Fruit fly (Drosophila melanogaster) whole organism, prepupa: Measurements from ENCODE around the gene Ten-a.

Source experiments
- Blimp-1 ChIP-seq: fragments of 200-800 bp; sonication (Bioruptor generic); optimal IDR thresholded peaks from 3 replicates; lab custom pipeline; 2017; ENCODE audit warnings: missing biosample characterization, missing genetic modification characterization, mild to moderate bottlenecking, moderate library complexity, missing genetic modification reagents
- CG10631 ChIP-seq: fragments of 200-800 bp; sonication (Bioruptor generic); optimal IDR thresholded peaks from 2 replicates; lab custom pipeline; 2016; ENCODE audit warnings: missing biosample characterization, missing genetic modification characterization
- CG10669 ChIP-seq: fragments of 200-800 bp; sonication (Bioruptor generic); optimal IDR thresholded peaks from 3 replicates; lab custom pipeline; 2018; ENCODE audit warnings: missing biosample characterization, mild to moderate bottlenecking, missing genetic modification characterization, moderate library complexity
- CG11294 ChIP-seq: fragments of 200-800 bp; sonication (Bioruptor generic); IDR thresholded peaks from 2 replicates; pipeline ENCODE4 v1.3.6; 2022; ENCODE audit warnings: missing biosample characterization, missing genetic modification characterization
- CG11762 ChIP-seq: fragments of 200-800 bp; sonication (Bioruptor generic); optimal IDR thresholded peaks from 3 replicates; lab custom pipeline; 2016; ENCODE audit warnings: missing biosample characterization, missing genetic modification characterization; ENCODE audit not compliant: insufficient read depth
- CG11902 ChIP-seq: fragments of 200-800 bp; sonication (Bioruptor generic); optimal IDR thresholded peaks from 3 replicates; lab custom pipeline; 2016; ENCODE audit warnings: missing biosample characterization, missing genetic modification characterization
- CG15336 ChIP-seq: fragments of 200-800 bp; sonication (Bioruptor generic); IDR thresholded peaks from 2 replicates; pipeline ENCODE4 v1.3.6; 2022; ENCODE audit warnings: missing biosample characterization, missing genetic modification characterization
- CG1621 ChIP-seq: fragments of 200-800 bp; sonication (Bioruptor generic); optimal IDR thresholded peaks from 3 replicates; lab custom pipeline; 2018; ENCODE audit warnings: missing biosample characterization, mild to moderate bottlenecking, missing genetic modification characterization
- CG16779 ChIP-seq: fragments of 200-800 bp; sonication (Bioruptor generic); optimal IDR thresholded peaks from 3 replicates; lab custom pipeline; 2017; ENCODE audit warnings: missing biosample characterization, mild to moderate bottlenecking, missing genetic modification characterization
- CG31627 ChIP-seq: fragments of 200-800 bp; sonication (Bioruptor generic); optimal IDR thresholded peaks from 3 replicates; lab custom pipeline; 2016; ENCODE audit warnings: missing biosample characterization, missing genetic modification characterization
- CG6163 ChIP-seq: fragments of 200-800 bp; sonication (Bioruptor generic); IDR thresholded peaks from 3 replicates; pipeline ENCODE4 v1.3.6; 2022; ENCODE audit warnings: missing biosample characterization, missing genetic modification characterization
- CG6276 ChIP-seq: fragments of 200-800 bp; sonication (Bioruptor generic); optimal IDR thresholded peaks from 2 replicates; lab custom pipeline; 2017; ENCODE audit warnings: missing biosample characterization, mild to moderate bottlenecking, missing genetic modification characterization
- CG6792 ChIP-seq: fragments of 200-800 bp; sonication (Bioruptor generic); optimal IDR thresholded peaks from 3 replicates; lab custom pipeline; 2016; ENCODE audit warnings: missing biosample characterization, missing genetic modification characterization
- CG6808 ChIP-seq: fragments of 200-800 bp; sonication (Bioruptor generic); optimal IDR thresholded peaks from 3 replicates; lab custom pipeline; 2017; ENCODE audit warnings: missing biosample characterization, missing genetic modification characterization, mild to moderate bottlenecking, moderate library complexity, missing genetic modification reagents
- CG6854 ChIP-seq: fragments of 200-800 bp; sonication (Bioruptor generic); optimal IDR thresholded peaks from 2 replicates; lab custom pipeline; 2017; ENCODE audit warnings: missing biosample characterization, mild to moderate bottlenecking, missing genetic modification characterization
- CG7368 ChIP-seq: fragments of 200-800 bp; sonication (Bioruptor generic); optimal IDR thresholded peaks from 3 replicates; lab custom pipeline; 2016; ENCODE audit warnings: missing biosample characterization, missing genetic modification characterization
- CG8119 ChIP-seq: fragments of 200-800 bp; sonication (Bioruptor generic); IDR thresholded peaks from 3 replicates; pipeline ENCODE4 v1.3.6; 2022; ENCODE audit warnings: missing biosample characterization, missing genetic modification characterization
- CG8319 ChIP-seq: fragments of 200-800 bp; sonication (Bioruptor generic); optimal IDR thresholded peaks from 3 replicates; lab custom pipeline; 2016; ENCODE audit warnings: missing biosample characterization, missing genetic modification characterization
- CG8632 ChIP-seq: fragments of 200-800 bp; sonication (Bioruptor generic); optimal IDR thresholded peaks from 3 replicates; lab custom pipeline; 2016; ENCODE audit warnings: missing biosample characterization, missing genetic modification characterization
- CG9139 ChIP-seq: fragments of 200-800 bp; sonication (Bioruptor generic); optimal IDR thresholded peaks from 3 replicates; lab custom pipeline; 2017; ENCODE audit warnings: missing biosample characterization, mild to moderate bottlenecking, missing genetic modification characterization
- Eip75B ChIP-seq: fragments of 200-800 bp; sonication (Bioruptor generic); optimal IDR thresholded peaks from 3 replicates; lab custom pipeline; 2016; ENCODE audit warnings: missing biosample characterization, missing genetic modification characterization
- Eip78C ChIP-seq: fragments of 200-800 bp; sonication (Bioruptor generic); peaks from one replicate; lab custom pipeline; 2016; ENCODE audit warnings: missing biosample characterization, missing genetic modification characterization
- Ets21C ChIP-seq: fragments of 200-800 bp; sonication (Bioruptor generic); optimal IDR thresholded peaks from 3 replicates; lab custom pipeline; 2016; ENCODE audit warnings: missing biosample characterization, missing genetic modification characterization
- Ets96B ChIP-seq: fragments of 200-800 bp; optimal IDR thresholded peaks from 2 replicates; lab custom pipeline; 2019; ENCODE audit warnings: missing biosample characterization, mild to moderate bottlenecking, missing genetic modification characterization, moderate library complexity
- Gug ChIP-seq: fragments of 200-800 bp; sonication (Bioruptor generic); IDR thresholded peaks from 2 replicates; pipeline ENCODE4 v1.3.6; 2022; ENCODE audit warnings: missing biosample characterization, missing genetic modification characterization
- Hr38 ChIP-seq: sonication (Bioruptor generic); optimal IDR thresholded peaks from 2 replicates; lab custom pipeline; 2016; ENCODE audit warnings: missing biosample characterization, missing genetic modification characterization
- Hr39 ChIP-seq: fragments of 200-800 bp; sonication (Bioruptor generic); optimal IDR thresholded peaks from 2 replicates; lab custom pipeline; 2016; ENCODE audit warnings: missing biosample characterization, missing genetic modification characterization
- Hr4 ChIP-seq: fragments of 200-800 bp; sonication (Bioruptor generic); optimal IDR thresholded peaks from 3 replicates; lab custom pipeline; 2016; ENCODE audit warnings: missing biosample characterization, missing genetic modification characterization
- Met ChIP-seq: fragments of 200-800 bp; sonication (Bioruptor generic); optimal IDR thresholded peaks from 3 replicates; lab custom pipeline; 2016; ENCODE audit warnings: missing biosample characterization, missing genetic modification characterization
- OdsH ChIP-seq: fragments of 200-800 bp; sonication (Bioruptor generic); optimal IDR thresholded peaks from 3 replicates; lab custom pipeline; 2016; ENCODE audit warnings: missing biosample characterization, missing genetic modification characterization
- Sox102F ChIP-seq: fragments of 200-800 bp; sonication (Bioruptor generic); optimal IDR thresholded peaks from 2 replicates; lab custom pipeline; 2016; ENCODE audit warnings: missing biosample characterization, mild to moderate bottlenecking, missing genetic modification characterization
- Sox14 ChIP-seq: fragments of 200-800 bp; sonication (Bioruptor generic); optimal IDR thresholded peaks from 3 replicates; lab custom pipeline; 2016; ENCODE audit warnings: missing biosample characterization, missing genetic modification characterization
- Sox15 ChIP-seq: fragments of 200-800 bp; sonication (Bioruptor generic); optimal IDR thresholded peaks from 3 replicates; lab custom pipeline; 2016; ENCODE audit warnings: missing biosample characterization, missing genetic modification characterization
- achi ChIP-seq: fragments of 200-800 bp; sonication (Bioruptor generic); optimal IDR thresholded peaks from 3 replicates; lab custom pipeline; 2016; ENCODE audit warnings: missing biosample characterization, missing genetic modification characterization
- acj6 ChIP-seq: fragments of 200-800 bp; sonication (Bioruptor generic); optimal IDR thresholded peaks from 3 replicates; lab custom pipeline; 2016; ENCODE audit warnings: missing biosample characterization, missing genetic modification characterization
- cyc ChIP-seq: fragments of 200-800 bp; sonication (Bioruptor generic); optimal IDR thresholded peaks from 3 replicates; lab custom pipeline; 2016; ENCODE audit warnings: missing biosample characterization, missing genetic modification characterization
- dsx ChIP-seq: fragments of 200-800 bp; optimal IDR thresholded peaks from 3 replicates; lab custom pipeline; 2019; ENCODE audit warnings: missing biosample characterization, mild to moderate bottlenecking, missing genetic modification characterization, moderate library complexity; ENCODE audit not compliant: poor library complexity, severe bottlenecking
- eg ChIP-seq: fragments of 200-800 bp; sonication (Bioruptor generic); IDR thresholded peaks from 3 replicates; pipeline ENCODE4 v1.3.6; 2022; ENCODE audit warnings: missing biosample characterization, missing genetic modification characterization
- fd59A ChIP-seq: fragments of 200-800 bp; sonication (Bioruptor generic); optimal IDR thresholded peaks from 2 replicates; lab custom pipeline; 2017; ENCODE audit warnings: missing biosample characterization, mild to moderate bottlenecking, missing genetic modification characterization, missing genetic modification reagents
- fd85E ChIP-seq: fragments of 200-800 bp; sonication (Bioruptor generic); optimal IDR thresholded peaks from 3 replicates; lab custom pipeline; 2016; ENCODE audit warnings: missing biosample characterization, missing genetic modification characterization
- lz ChIP-seq: fragments of 200-800 bp; sonication (Bioruptor generic); optimal IDR thresholded peaks from 3 replicates; lab custom pipeline; 2016; ENCODE audit warnings: missing biosample characterization, missing genetic modification characterization
- net ChIP-seq: fragments of 200-800 bp; sonication (Bioruptor generic); optimal IDR thresholded peaks from 3 replicates; lab custom pipeline; 2016; ENCODE audit warnings: missing biosample characterization, missing genetic modification characterization
- salr ChIP-seq, 2 experiments: fragments of 200-800 bp; sonication (Bioruptor generic); optimal IDR thresholded peaks; 3 replicates each; lab custom pipeline; 2016 to 2018; ENCODE audit warnings: missing biosample characterization in 2 of 2, missing genetic modification characterization in 2 of 2, mild to moderate bottlenecking in 1 of 2
- spab ChIP-seq: fragments of 200-800 bp; sonication (Bioruptor generic); optimal IDR thresholded peaks from 2 replicates; lab custom pipeline; 2017; ENCODE audit warnings: missing biosample characterization, mild to moderate bottlenecking, missing genetic modification characterization, missing genetic modification reagents
- ss ChIP-seq, 2 experiments: fragments of 200-800 bp; sonication (Bioruptor generic); optimal IDR thresholded peaks; 2 replicates in 1 of 2; 3 replicates in 1 of 2; lab custom pipeline; 2017 to 2018; ENCODE audit warnings: mild to moderate bottlenecking in 2 of 2, missing biosample characterization in 2 of 2, missing genetic modification characterization in 2 of 2, moderate library complexity in 1 of 2
- svp ChIP-seq: fragments of 200-800 bp; sonication (Bioruptor generic); peaks from one replicate; lab custom pipeline; 2016; ENCODE audit warnings: missing biosample characterization, missing genetic modification characterization
- topi ChIP-seq: fragments of 200-800 bp; sonication (Bioruptor generic); optimal IDR thresholded peaks from 3 replicates; lab custom pipeline; 2016; ENCODE audit warnings: missing biosample characterization, missing genetic modification characterization
- vri ChIP-seq: fragments of 200-800 bp; sonication (Bioruptor generic); optimal IDR thresholded peaks from 3 replicates; lab custom pipeline; 2016; ENCODE audit warnings: missing biosample characterization, mild to moderate bottlenecking, missing genetic modification characterization

The Ten-a gene

dm6 chrX:12226561-12226960, 183.1 kb downstream of the Ten-a start (continued):
- peak; percentile 91 for TF ChIP-seq vri (GFP tag; lab: Kevin White, UChicago)
- TF ChIP-seq CG11294 (GFP tag; lab: Robert Waterston, UW), result peak; percentile 86
- TF ChIP-seq topi (GFP tag; lab: Kevin White, UChicago), result peak; percentile 96
- peak; percentile 93 for TF ChIP-seq OdsH
- TF ChIP-seq Hr4 (GFP tag; lab: Kevin White, UChicago), result peak; percentile 94
- TF ChIP-seq CG8319 (GFP tag; lab: Kevin White, UChicago), result peak; percentile 89
- peak; percentile 96 for TF ChIP-seq ss (GFP tag; optimal IDR thresholded peaks at IDR 0.05; lab: Kevin White, UChicago)
- TF ChIP-seq Ets21C (GFP tag; lab: Kevin White, UChicago), result peak; percentile 91
- TF ChIP-seq cyc (GFP tag; lab: Kevin White, UChicago), result peak; percentile 96
- peak; percentile 91 for TF ChIP-seq spab
- TF ChIP-seq Eip78C (GFP tag; lab: Kevin White, UChicago), result peak; percentile 98
- peak; percentile 75 for TF ChIP-seq Hr38 (GFP tag; lab: Kevin White, UChicago)
- TF ChIP-seq CG6808 (GFP tag; lab: Kevin White, UChicago), result peak; percentile 93
- peak; percentile 92 for TF ChIP-seq CG9139 (GFP tag; lab: Kevin White, UChicago)
- TF ChIP-seq Hr39 (GFP tag; lab: Kevin White, UChicago), result peak; percentile 96
- peak; percentile 94 for TF ChIP-seq CG6276 (GFP tag; lab: Kevin White, UChicago)
- TF ChIP-seq CG15336 (GFP tag; lab: Robert Waterston, UW), result peak; percentile 93
- peak; percentile 90 for TF ChIP-seq CG16779
- peak; percentile 92 for TF ChIP-seq Ets96B
- peak; percentile 96 for TF ChIP-seq Sox14 (GFP tag; lab: Kevin White, UChicago)
- peak; percentile 93 for TF ChIP-seq achi
- TF ChIP-seq CG1621 (tag; lab: Kevin White, UChicago), result peak; percentile 94
- peak; percentile 92 for TF ChIP-seq CG8632 (GFP tag; lab: Kevin White, UChicago)
- TF ChIP-seq lz (GFP tag; lab: Kevin White, UChicago), result peak; percentile 96

- TF ChIP-seq Met (GFP tag; lab: Kevin White, UChicago) (peak; percentile 0), CG6854 (GFP tag; lab: Kevin White, UChicago) (no peak), Hr4 (GFP tag; lab: Kevin White, UChicago) (peak; percentile 18), Ets96B (peak; percentile 32), CG11762 (no peak), acj6 (GFP tag; lab: Kevin White, UChicago) (peak; percentile 44), CG7368 (GFP tag; lab: Kevin White, UChicago) (no peak), CG11294 (GFP tag; lab: Robert Waterston, UW) (no peak), Eip75B (peak; percentile 14), net (peak; percentile 2), CG10669 (GFP tag; lab: Kevin White, UChicago) (no peak), OdsH (peak; percentile 42), spab (peak; percentile 8), achi (peak; percentile 22), svp (GFP tag; lab: Kevin White, UChicago) (peak; percentile 51), CG11902 (GFP tag; lab: Kevin White, UChicago) (no peak), salr (GFP tag; optimal IDR thresholded peaks at IDR 0.05; lab: Kevin White, UChicago) (peak in 1 of 2 experiments; percentile 11), CG16779 (no peak), CG6163 (GFP tag; lab: Robert Waterston, UW) (no peak), fd59A (GFP tag; lab: Kevin White, UChicago) (no peak), Gug (GFP tag; lab: Robert Waterston, UW) (0 out of 2 replicates have a peak, but pooled peaks have one; percentile 17), dsx (GFP tag; lab: Kevin White, UChicago) (peak; percentile 40), CG8632 (GFP tag; lab: Kevin White, UChicago) (no peak), Ets21C (GFP tag; lab: Kevin White, UChicago) (no peak), CG6792 (GFP tag; lab: Kevin White, UChicago) (peak; percentile 32), Sox15 (GFP tag; lab: Kevin White, UChicago) (no peak), CG6276 (GFP tag; lab: Kevin White, UChicago) (no peak), Hr39 (GFP tag; lab: Kevin White, UChicago) (no peak), fd85E (GFP tag; lab: Kevin White, UChicago) (no peak), eg (0 out of 3 replicates have a peak, but pooled peaks have one; percentile 15), topi (GFP tag; lab: Kevin White, UChicago) (no peak), Sox102F (no peak), CG1621 (tag; lab: Kevin White, UChicago) (no peak), CG6808 (GFP tag; lab: Kevin White, UChicago) (no peak), Sox14 (GFP tag; lab: Kevin White, UChicago) (no peak), CG8119 (peak; percentile 47; the same call in 2 of the 3 replicates), CG10631 (GFP tag; lab: Kevin White, UChicago) (peak; percentile 25), Blimp-1 (no peak), CG31627 (GFP tag; lab: Kevin White, UChicago) (no peak)
These were observed 184.5 kb downstream of the Ten-a start for dm6 chrX:12227975-12228374.
